Worm (Caenorhabditis elegans) whole organism, mixed stage, embryonic: ENCODE data around the gene clec-206.

ENCODE experiments used
- blmp-1 ChIP-seq: fragments of 150-350 bp; optimal IDR thresholded peaks from 2 replicates; lab custom pipeline; 2014; ENCODE audit warnings: missing biosample characterization, missing genetic modification characterization
- ceh-43 ChIP-seq: fragments of 200-800 bp; sonication (Bioruptor generic); optimal IDR thresholded peaks from 2 replicates; lab custom pipeline; 2018; ENCODE audit warnings: mild to moderate bottlenecking, missing genetic modification characterization, moderate library complexity, missing compliant biosample characterization
- ces-1 ChIP-seq: fragments of 150-350 bp; optimal IDR thresholded peaks from 2 replicates; lab custom pipeline; 2014; ENCODE audit warnings: missing biosample characterization, missing genetic modification reagents, missing genetic modification characterization
- cnd-1 ChIP-seq: fragments of 200-800 bp; sonication (Bioruptor generic); optimal IDR thresholded peaks from 2 replicates; lab custom pipeline; 2018; ENCODE audit warnings: mild to moderate bottlenecking, missing genetic modification characterization, missing compliant biosample characterization
- drap-1 ChIP-seq: fragments of 200-800 bp; sonication (Bioruptor generic); optimal IDR thresholded peaks from 3 replicates; lab custom pipeline; 2018; ENCODE audit warnings: mild to moderate bottlenecking, missing genetic modification characterization, missing compliant biosample characterization
- elt-1 ChIP-seq: sonication (generic microtip); optimal IDR thresholded peaks from 2 replicates; lab custom pipeline; 2017; ENCODE audit warnings: missing genetic modification characterization, mild to moderate bottlenecking, missing compliant biosample characterization, antibody characterized with exemption, moderate library complexity, borderline replicate concordance; ENCODE audit not compliant: insufficient read depth
- ham-2 ChIP-seq: fragments of 200-800 bp; sonication (Bioruptor generic); optimal IDR thresholded peaks from 2 replicates; lab custom pipeline; 2018; ENCODE audit warnings: mild to moderate bottlenecking, missing genetic modification characterization, missing compliant biosample characterization
- lin-13 ChIP-seq: fragments of 150-350 bp; optimal IDR thresholded peaks from 2 replicates; lab custom pipeline; 2014; ENCODE audit warnings: missing biosample characterization, missing genetic modification characterization
- lin-32 ChIP-seq: fragments of 200-800 bp; sonication (Bioruptor generic); optimal IDR thresholded peaks from 2 replicates; lab custom pipeline; 2018; ENCODE audit warnings: mild to moderate bottlenecking, missing genetic modification characterization, missing compliant biosample characterization
- nhr-12 ChIP-seq: fragments of 150-350 bp; optimal IDR thresholded peaks from 2 replicates; lab custom pipeline; 2014; ENCODE audit warnings: missing biosample characterization, missing genetic modification characterization
- nhr-237 ChIP-seq: fragments of 150-350 bp; optimal IDR thresholded peaks from 2 replicates; lab custom pipeline; 2014; ENCODE audit warnings: missing biosample characterization, missing genetic modification characterization
- tbx-8 ChIP-seq: fragments of 200-800 bp; sonication (Bioruptor generic); optimal IDR thresholded peaks from 2 replicates; lab custom pipeline; 2018; ENCODE audit warnings: mild to moderate bottlenecking, missing genetic modification characterization, moderate library complexity, missing compliant biosample characterization
- unc-120 ChIP-seq: sonication (generic microtip); optimal IDR thresholded peaks from 2 replicates; lab custom pipeline; 2017; ENCODE audit warnings: missing genetic modification characterization, missing compliant biosample characterization; ENCODE audit not compliant: poor library complexity, severe bottlenecking
- unc-39 ChIP-seq: fragments of 150-350 bp; optimal IDR thresholded peaks from 2 replicates; lab custom pipeline; 2014; ENCODE audit warnings: missing biosample characterization, missing genetic modification characterization
- ztf-11 ChIP-seq: fragments of 150-350 bp; optimal IDR thresholded peaks from 2 replicates; lab custom pipeline; 2014; ENCODE audit warnings: missing biosample characterization, missing genetic modification characterization

Gene clec-206

ce11 chrV:1955246-1955645 is 48.9 kb downstream of the clec-206 start:
- TF ChIP-seq ceh-43 (GFP tag; lab: Kevin White, UChicago) (no peak), ham-2 (no peak), ces-1 (GFP tag; lab: Kevin White, UChicago) (no peak), lin-13 (tag; lab: Kevin White, UChicago) (no peak), nhr-12 (tag; lab: Kevin White, UChicago) (no peak), blmp-1 (tag; lab: Kevin White, UChicago) (no peak), drap-1 (GFP tag; lab: Kevin White, UChicago) (no peak), elt-1 (tag; lab: Kevin White, UChicago) (no peak), unc-39 (tag; lab: Kevin White, UChicago) (no peak), tbx-8 (no peak), ztf-11 (tag; lab: Kevin White, UChicago) (no peak), nhr-237 (tag; lab: Kevin White, UChicago) (no peak), unc-120 (no peak), lin-32 (GFP tag; lab: Kevin White, UChicago) (no peak), cnd-1 (tag; lab: Kevin White, UChicago) (no peak)
